Worm (Caenorhabditis elegans): ENCODE results near the gene tag-191.

Gene tag-191

ce11 chrV:14522514-14522913 lies 13.7 kb downstream of the tag-191 start, which contains the start of gene C53A5.16:
C53A5.16 (minus strand) TSS chrV:14522614.
- TF ChIP-seq nhr-10 (tag; optimal IDR thresholded peaks at IDR 0.05) (no peak), egl-27 (tag; optimal IDR thresholded peaks at IDR 0.05) (no peak), aly-2 (tag; optimal IDR thresholded peaks at IDR 0.05) (no peak), unc-62 (GFP tag; optimal IDR thresholded peaks at IDR 0.05) (no peak), nhr-77 (tag; optimal IDR thresholded peaks at IDR 0.05) (no peak), unc-55 (GFP tag; optimal IDR thresholded peaks at IDR 0.05) (no peak)

ce11 chrV:14521000-14521399 lies 15.2 kb downstream of the tag-191 start, which contains the start of gene C53A5.17:
C53A5.17 (minus strand) TSS chrV:14521100.
- TF ChIP-seq mab-5 (tag; optimal IDR thresholded peaks at IDR 0.05) (no peak), elt-3 (tag; optimal IDR thresholded peaks at IDR 0.05) (no peak), mdl-1 (tag; optimal IDR thresholded peaks at IDR 0.05) (no peak), nhr-129 (tag; optimal IDR thresholded peaks at IDR 0.05) (no peak), fos-1 (tag; optimal IDR thresholded peaks at IDR 0.05) (no peak)

ce11 chrV:14519268-14519667 lies 16.9 kb downstream of the tag-191 start, which contains the start of gene R02D5.8:
R02D5.8 (minus strand) TSS chrV:14519368.
- no peak for TF ChIP-seq lsy-2 (tag; optimal IDR thresholded peaks at IDR 0.05)
- no peak for TF ChIP-seq lin-11 (tag; optimal IDR thresholded peaks at IDR 0.05)
- no peak for TF ChIP-seq nhr-23 (tag; optimal IDR thresholded peaks at IDR 0.05)
- no peak for TF ChIP-seq unc-62 (GFP tag; optimal IDR thresholded peaks at IDR 0.05)
- TF ChIP-seq nhr-77 (tag; optimal IDR thresholded peaks at IDR 0.05) = no peak
- no peak for TF ChIP-seq sma-9 (GFP tag; optimal IDR thresholded peaks at IDR 0.05)
- TF ChIP-seq sma-9 (tag; optimal IDR thresholded peaks at IDR 0.05) = no peak
- no peak for TF ChIP-seq blmp-1 (tag; optimal IDR thresholded peaks at IDR 0.05; ENCODE audit: insufficient read depth)
- TF ChIP-seq dmd-4 (tag; optimal IDR thresholded peaks at IDR 0.05) = no peak
- TF ChIP-seq sma-3 (GFP tag; optimal IDR thresholded peaks at IDR 0.05) = no peak
- TF ChIP-seq nhr-21 (tag; optimal IDR thresholded peaks at IDR 0.05) = no peak
- no peak for TF ChIP-seq sem-4 (tag; optimal IDR thresholded peaks at IDR 0.05)
- no peak for TF ChIP-seq crh-2 (tag; optimal IDR thresholded peaks at IDR 0.05)
- TF ChIP-seq egl-27 (tag; optimal IDR thresholded peaks at IDR 0.05) = no peak
- no peak for TF ChIP-seq aly-2 (tag; optimal IDR thresholded peaks at IDR 0.05)

- TF ChIP-seq mab-5 (tag; optimal IDR thresholded peaks at IDR 0.05) (no peak), nhr-237 (tag; optimal IDR thresholded peaks at IDR 0.05) (no peak), sma-9 (GFP tag; optimal IDR thresholded peaks at IDR 0.05) (no peak), sma-9 (tag; optimal IDR thresholded peaks at IDR 0.05) (no peak), nhr-23 (tag; optimal IDR thresholded peaks at IDR 0.05) (no peak), unc-39 (tag; optimal IDR thresholded peaks at IDR 0.05) (no peak), lsy-2 (tag; optimal IDR thresholded peaks at IDR 0.05) (no peak), nhr-6 (tag; optimal IDR thresholded peaks at IDR 0.05) (no peak), lin-11 (tag; optimal IDR thresholded peaks at IDR 0.05) (no peak), lin-13 (GFP tag; optimal IDR thresholded peaks at IDR 0.05) (no peak), nhr-12 (tag; optimal IDR thresholded peaks at IDR 0.05) (no peak), skn-1 (tag; optimal IDR thresholded peaks at IDR 0.05) (no peak), R02D3.7 (tag; optimal IDR thresholded peaks at IDR 0.05) (no peak), nhr-21 (tag; optimal IDR thresholded peaks at IDR 0.05) (no peak), egl-27 (tag; optimal IDR thresholded peaks at IDR 0.05) (no peak), nhr-77 (tag; optimal IDR thresholded peaks at IDR 0.05) (no peak), aly-2 (tag; optimal IDR thresholded peaks at IDR 0.05) (no peak)
Observed at ce11 chrV:14518010-14518409, 18.2 kb downstream of the tag-191 start, which contains the start of gene R02D5.6. R02D5.6 (minus strand) TSS chrV:14518110.

- TF ChIP-seq nhr-21 (tag; optimal IDR thresholded peaks at IDR 0.05) (peak; percentile 72), nhr-11 (tag; optimal IDR thresholded peaks at IDR 0.05) (no peak), ama-1 (optimal IDR thresholded peaks at IDR 0.05) (no peak), nhr-23 (tag; optimal IDR thresholded peaks at IDR 0.05) (no peak), mdl-1 (tag; optimal IDR thresholded peaks at IDR 0.05) (peak; percentile 37 to 82), lin-39 (tag; optimal IDR thresholded peaks at IDR 0.05) (no peak), lsy-2 (tag; optimal IDR thresholded peaks at IDR 0.05) (no peak), ceh-16 (tag; optimal IDR thresholded peaks at IDR 0.05) (no peak), F13H6.1 (tag; optimal IDR thresholded peaks at IDR 0.05) (no peak), unc-62 (GFP tag; optimal IDR thresholded peaks at IDR 0.05) (no peak), sma-3 (GFP tag; optimal IDR thresholded peaks at IDR 0.05) (peak; percentile 95), nhr-129 (tag; optimal IDR thresholded peaks at IDR 0.05) (peak; percentile 42), nhr-10 (tag; optimal IDR thresholded peaks at IDR 0.05) (no peak), blmp-1 (tag; optimal IDR thresholded peaks at IDR 0.05; ENCODE audit: insufficient read depth) (peak; percentile 97), snpc-4 (tag; optimal IDR thresholded peaks at IDR 0.05) (no peak), ceh-82 (tag; optimal IDR thresholded peaks at IDR 0.05) (no peak), dmd-4 (tag; optimal IDR thresholded peaks at IDR 0.05) (no peak), unc-55 (GFP tag; optimal IDR thresholded peaks at IDR 0.05) (no peak), nhr-25 (tag; optimal IDR thresholded peaks at IDR 0.05) (peak; percentile 87), ztf-11 (tag; optimal IDR thresholded peaks at IDR 0.05) (no peak), ztf-4 (tag; optimal IDR thresholded peaks at IDR 0.05) (no peak), crh-2 (tag; optimal IDR thresholded peaks at IDR 0.05) (no peak), mbf-1 (tag; optimal IDR thresholded peaks at IDR 0.05) (no peak), sma-9 (GFP tag; optimal IDR thresholded peaks at IDR 0.05) (peak; percentile 88), sma-9 (tag; optimal IDR thresholded peaks at IDR 0.05) (no peak), unc-39 (tag; optimal IDR thresholded peaks at IDR 0.05) (no peak), nhr-6 (tag; optimal IDR thresholded peaks at IDR 0.05) (no peak), sem-4 (tag; optimal IDR thresholded peaks at IDR 0.05) (peak; percentile 49), mab-5 (tag; optimal IDR thresholded peaks at IDR 0.05) (no peak), egl-27 (tag; optimal IDR thresholded peaks at IDR 0.05) (peak; percentile 9), ztf-1 (GFP tag; conservative IDR thresholded peaks at IDR 0.05) (no peak), nhr-12 (tag; optimal IDR thresholded peaks at IDR 0.05) (no peak), Y55F3AM.14 (GFP tag; optimal IDR thresholded peaks at IDR 0.05) (no peak)
Observed at ce11 chrV:14510746-14511145, 25.4 kb downstream of the tag-191 start, which contains the start of gene R02D5.9. R02D5.9 (minus strand) TSS chrV:14511123.

All from whole organism, L2 larva.